Worm (Caenorhabditis elegans) whole organism, L3 larva: ENCODE measurements around the gene skpt-1.
A peak's percentile ranks its signal among the peaks of the same experiment; 100 is the strongest.

ENCODE experiments used
- R02D3.7 ChIP-seq: fragments of 150-350 bp; optimal IDR thresholded peaks from 2 replicates; lab custom pipeline; 2014; ENCODE audit warnings: missing biosample characterization, missing genetic modification characterization
- ZK546.5 ChIP-seq: sonication (generic microtip); optimal IDR thresholded peaks from 2 replicates; lab custom pipeline; 2017; ENCODE audit warnings: missing biosample characterization, missing genetic modification characterization
- ceh-28 ChIP-seq: fragments of 150-350 bp; optimal IDR thresholded peaks from 2 replicates; lab custom pipeline; 2014; ENCODE audit warnings: missing biosample characterization, missing genetic modification reagents, missing genetic modification characterization
- ceh-82 ChIP-seq: fragments of 150-350 bp; optimal IDR thresholded peaks from 2 replicates; lab custom pipeline; 2014; ENCODE audit warnings: missing biosample characterization, missing genetic modification characterization
- ceh-9 ChIP-seq: sonication (generic microtip); optimal IDR thresholded peaks from 2 replicates; lab custom pipeline; 2018; ENCODE audit warnings: missing biosample characterization, missing genetic modification characterization
- egl-27 ChIP-seq: sonication (generic microtip); optimal IDR thresholded peaks from 4 replicates; lab custom pipeline; 2017; ENCODE audit warnings: missing biosample characterization, missing genetic modification reagents, missing genetic modification characterization
- egl-5 ChIP-seq: fragments of 150-350 bp; optimal IDR thresholded peaks from 2 replicates; lab custom pipeline; 2017; ENCODE audit warnings: missing biosample characterization, missing genetic modification reagents, missing genetic modification characterization, inconsistent platforms
- elt-1 ChIP-seq: fragments of 150-350 bp; optimal IDR thresholded peaks from 2 replicates; lab custom pipeline; 2014; ENCODE audit warnings: missing biosample characterization, missing genetic modification characterization
- elt-2 ChIP-seq: sonication (generic microtip); optimal IDR thresholded peaks from 2 replicates; lab custom pipeline; 2016; ENCODE audit warnings: missing genetic modification reagents, mild to moderate bottlenecking, missing genetic modification characterization, missing compliant biosample characterization
- elt-3 ChIP-seq, 3 experiments: fragments of 150-350 bp in 1 of 3; sonication (generic microtip) in 2 of 3; optimal IDR thresholded peaks; 2 replicates in 2 of 3; 4 replicates in 1 of 3; lab custom pipeline; 2014 to 2017; ENCODE audit warnings: missing biosample characterization in 3 of 3, missing genetic modification characterization in 3 of 3
- eor-1 ChIP-seq, 2 experiments: fragments of 150-350 bp; optimal IDR thresholded peaks; 2 replicates each; lab custom pipeline; 2014 to 2018; ENCODE audit warnings: missing biosample characterization in 2 of 2, missing genetic modification characterization in 2 of 2
- fkh-10 ChIP-seq: sonication (generic microtip); optimal IDR thresholded peaks from 2 replicates; lab custom pipeline; 2017; ENCODE audit warnings: missing biosample characterization, missing genetic modification reagents, missing genetic modification characterization
- fkh-2 ChIP-seq: fragments of 150-350 bp; optimal IDR thresholded peaks from 2 replicates; lab custom pipeline; 2014; ENCODE audit warnings: missing biosample characterization, missing genetic modification reagents, missing genetic modification characterization
- lin-15B ChIP-seq: fragments of 150-350 bp; optimal IDR thresholded peaks from 2 replicates; lab custom pipeline; 2014; ENCODE audit warnings: missing biosample characterization, missing genetic modification characterization
- lsy-12 ChIP-seq: sonication (generic microtip); optimal IDR thresholded peaks from 2 replicates; lab custom pipeline; 2016; ENCODE audit warnings: mild to moderate bottlenecking, missing genetic modification characterization, missing compliant biosample characterization
- mdl-1 ChIP-seq: fragments of 150-350 bp; optimal IDR thresholded peaks from 2 replicates; lab custom pipeline; 2014; ENCODE audit warnings: missing biosample characterization, missing genetic modification characterization
- mml-1 ChIP-seq: fragments of 150-350 bp; sonication (generic microtip); optimal IDR thresholded peaks from 3 replicates; lab custom pipeline; 2014; ENCODE audit warnings: missing biosample characterization, missing genetic modification characterization
- nfya-1 ChIP-seq: sonication (generic microtip); optimal IDR thresholded peaks from 2 replicates; lab custom pipeline; 2017; ENCODE audit warnings: missing genetic modification characterization, mild to moderate bottlenecking, missing compliant biosample characterization, antibody characterized with exemption, moderate library complexity; ENCODE audit not compliant: insufficient read depth
- nhr-12 ChIP-seq: fragments of 150-350 bp; optimal IDR thresholded peaks from 2 replicates; lab custom pipeline; 2014; ENCODE audit warnings: missing biosample characterization, missing genetic modification characterization
- nhr-23 ChIP-seq: fragments of 150-350 bp; optimal IDR thresholded peaks from 2 replicates; lab custom pipeline; 2014; ENCODE audit warnings: missing biosample characterization, missing genetic modification reagents, missing genetic modification characterization
- nhr-237 ChIP-seq: fragments of 150-350 bp; optimal IDR thresholded peaks from 2 replicates; lab custom pipeline; 2014; ENCODE audit warnings: missing biosample characterization, missing genetic modification characterization
- nhr-25 ChIP-seq: sonication (generic microtip); optimal IDR thresholded peaks from 2 replicates; lab custom pipeline; 2017; ENCODE audit warnings: missing biosample characterization, missing genetic modification characterization
- nhr-43 ChIP-seq: sonication (generic microtip); optimal IDR thresholded peaks from 2 replicates; lab custom pipeline; 2016; ENCODE audit warnings: mild to moderate bottlenecking, missing genetic modification characterization, missing compliant biosample characterization; ENCODE audit not compliant: poor library complexity, severe bottlenecking
- nhr-67 ChIP-seq: fragments of 150-350 bp; optimal IDR thresholded peaks from 2 replicates; lab custom pipeline; 2014; ENCODE audit warnings: missing biosample characterization, missing genetic modification characterization
- snpc-4 ChIP-seq: fragments of 150-350 bp; optimal IDR thresholded peaks from 2 replicates; lab custom pipeline; 2014; ENCODE audit warnings: missing biosample characterization, missing genetic modification characterization
- tbx-2 ChIP-seq: sonication (generic microtip); optimal IDR thresholded peaks from 2 replicates; lab custom pipeline; 2016; ENCODE audit warnings: mild to moderate bottlenecking, missing genetic modification characterization, missing compliant biosample characterization
- zag-1 ChIP-seq: fragments of 150-350 bp; optimal IDR thresholded peaks from 2 replicates; lab custom pipeline; 2014; ENCODE audit warnings: missing biosample characterization, missing genetic modification characterization
- ztf-11 ChIP-seq: fragments of 150-350 bp; optimal IDR thresholded peaks from 2 replicates; lab custom pipeline; 2014; ENCODE audit warnings: missing biosample characterization, missing genetic modification characterization

The skpt-1 gene

ce11 chrIII:5486345-5486744, 38.1 kb upstream of the skpt-1 start:
- peak; percentile 54 for TF ChIP-seq nfya-1 (tag; lab: Kevin White, UChicago)
- no peak for TF ChIP-seq eor-1 (tag; optimal IDR thresholded peaks at IDR 0.05; lab: Kevin White, UChicago)

DNA sequence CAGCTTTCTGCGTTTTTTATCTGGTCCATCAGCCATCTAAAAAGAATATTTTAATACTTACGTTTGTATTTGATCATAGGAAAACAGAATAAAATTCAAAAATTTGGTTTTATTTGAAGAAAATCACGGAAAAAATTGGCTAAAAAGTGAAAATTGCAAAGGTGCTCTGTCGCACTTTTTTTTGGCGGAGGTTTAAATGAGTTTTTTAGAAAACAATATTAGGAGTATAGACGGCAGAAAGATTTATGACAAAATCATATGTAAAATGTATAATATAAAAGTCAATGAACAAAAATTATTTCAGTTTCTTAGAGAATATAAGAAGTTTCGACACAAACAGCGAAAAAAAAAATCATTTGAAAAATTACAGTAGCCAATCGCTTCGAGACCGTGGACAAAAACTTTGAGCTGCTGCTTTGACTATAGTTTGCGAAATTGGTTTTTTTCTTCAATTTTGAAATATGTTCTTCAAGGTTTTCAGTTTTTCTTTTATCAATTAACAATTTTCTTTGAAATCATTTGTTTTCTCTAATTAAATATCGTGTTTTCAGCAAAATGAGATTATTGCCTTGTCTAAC, 35.6 kb upstream of the skpt-1 start, which contains the start of the genes R02F2.7 and R02F2.4:
Gene R02F2.7, minus strand, starts transcription at position 36 of the 578 bp plus-strand sequence.
Gene R02F2.4, plus strand, starts transcription at position 552 of the 578 bp plus-strand sequence.
- peak; percentile 12 for TF ChIP-seq lin-15B (tag; lab: Kevin White, UChicago)
- peak; percentile 2 for TF ChIP-seq nfya-1 (tag; lab: Kevin White, UChicago)
- TF ChIP-seq lsy-12 (tag; lab: Kevin White, UChicago), result no peak
- no peak for TF ChIP-seq fkh-2
- TF ChIP-seq R02D3.7 (tag; lab: Kevin White, UChicago), result no peak
- no peak for TF ChIP-seq elt-1 (tag; lab: Kevin White, UChicago)
- TF ChIP-seq nhr-237 (tag; lab: Kevin White, UChicago), result no peak
- TF ChIP-seq ceh-28, result no peak
- no peak for TF ChIP-seq mdl-1
- no peak for TF ChIP-seq snpc-4 (tag; lab: Kevin White, UChicago)
- TF ChIP-seq nhr-67, result no peak
- no peak for TF ChIP-seq nhr-25
- TF ChIP-seq zag-1 (tag; lab: Kevin White, UChicago), result no peak
- TF ChIP-seq mml-1, result no peak
- TF ChIP-seq nhr-23 (tag; lab: Kevin White, UChicago), result peak; percentile 23
- no peak for TF ChIP-seq tbx-2

DNA sequence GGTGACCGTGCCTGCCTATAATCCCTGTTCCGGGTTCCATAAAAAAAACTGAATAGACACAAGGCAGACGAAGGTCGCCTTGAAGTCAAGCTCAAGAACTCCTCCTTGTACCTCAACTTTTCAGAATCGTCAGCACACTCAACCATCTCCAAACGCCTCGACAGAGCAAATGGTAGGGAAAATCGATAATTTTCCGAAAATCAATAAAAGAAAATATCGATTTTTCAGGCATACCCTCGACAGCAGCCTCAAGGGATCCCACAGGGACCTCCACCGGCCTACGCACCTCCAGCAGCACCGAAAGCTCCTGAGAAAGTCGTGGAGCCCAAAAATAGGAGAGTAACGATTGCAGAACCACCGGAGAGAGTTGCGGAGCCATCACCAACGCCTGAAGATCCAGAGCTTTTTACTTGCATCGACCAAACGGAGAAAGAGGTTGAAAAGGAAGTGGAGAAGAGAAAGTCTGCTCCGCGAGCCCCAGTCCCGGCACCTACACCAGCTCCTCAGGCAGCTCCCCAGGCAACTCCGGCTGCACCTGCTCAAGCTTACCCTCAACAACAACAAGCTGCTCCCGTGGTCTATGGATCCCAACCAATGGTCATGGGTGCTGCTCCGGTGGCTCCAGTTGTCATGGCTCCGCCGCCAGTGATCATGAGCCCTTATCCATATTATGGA, 31.4 kb upstream of the skpt-1 start:
- TF ChIP-seq zag-1 (tag; lab: Kevin White, UChicago), result no peak
- peak; percentile 51 for TF ChIP-seq ceh-28
- TF ChIP-seq, all 47 proteins: peak for 1

ce11 chrIII:5478824-5479368, 30.7 kb upstream of the skpt-1 start, which contains the start of the genes R02F2.6 and R02F2.5:
Gene R02F2.6, minus strand, starts transcription at chrIII:5478924.
Gene R02F2.5, plus strand, starts transcription at chrIII:5479318.
- TF ChIP-seq egl-5 (no peak), ceh-28 (no peak), mml-1 (no peak)

DNA sequence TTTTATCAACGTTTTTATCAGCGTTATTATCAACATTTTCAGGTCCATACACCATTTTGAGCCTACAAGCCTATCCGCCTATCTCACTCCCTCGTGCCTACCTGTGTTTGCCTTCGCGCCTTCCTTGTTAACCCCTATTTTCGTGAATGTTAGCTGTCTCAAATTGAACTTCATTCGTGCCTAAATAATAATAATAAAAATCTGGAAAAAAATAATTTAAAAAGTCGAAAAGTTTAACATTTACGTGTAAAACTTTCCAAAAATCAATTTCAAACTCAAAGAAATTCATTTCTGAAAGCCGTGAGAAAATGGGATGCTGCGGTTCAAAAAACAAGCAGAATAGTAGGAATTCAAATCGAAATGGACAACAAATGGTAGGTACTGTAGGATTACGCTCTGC, 29.8 kb upstream of the skpt-1 start, which contains the start of gene R02F2.10:
Gene R02F2.10, plus strand, starts transcription at position 301 of the 400 bp plus-strand sequence.
- TF ChIP-seq egl-27 (no peak), nhr-12 (tag; lab: Kevin White, UChicago) (no peak), ztf-11 (tag; lab: Kevin White, UChicago) (no peak), elt-2 (tag; lab: Kevin White, UChicago) (no peak), ceh-82 (tag; lab: Kevin White, UChicago) (no peak), lin-15B (tag; lab: Kevin White, UChicago) (no peak), fkh-10 (no peak), elt-3 (tag; optimal IDR thresholded peaks at IDR 0.05; lab: Kevin White, UChicago) (no peak), ZK546.5 (no peak)

DNA sequence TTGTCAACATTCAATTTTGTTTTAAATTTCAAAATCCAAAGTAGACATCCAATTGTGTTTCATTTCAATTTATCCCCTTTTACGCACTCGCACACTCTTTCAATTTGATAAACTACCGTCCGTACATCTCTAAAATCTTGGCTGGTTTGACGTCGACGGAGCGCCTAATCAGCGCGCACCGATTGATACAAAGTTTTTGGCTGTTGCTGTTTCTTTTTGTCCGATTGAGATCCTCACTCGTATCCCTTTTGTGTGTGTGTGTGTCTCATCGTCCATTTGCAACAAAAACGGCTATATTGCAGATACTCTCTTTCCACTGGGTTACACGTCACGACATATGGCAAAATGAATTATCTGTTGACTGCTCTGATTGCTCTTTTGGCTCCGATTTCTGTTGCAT, 26.0 kb upstream of the skpt-1 start, which contains the start of gene lon-1:
Gene lon-1, plus strand, starts transcription at position 301 of the 400 bp plus-strand sequence.
- no peak for TF ChIP-seq elt-3 (tag; optimal IDR thresholded peaks at IDR 0.05; lab: Kevin White, UChicago)
- no peak for TF ChIP-seq snpc-4 (tag; lab: Kevin White, UChicago)
- TF ChIP-seq nhr-23 (tag; lab: Kevin White, UChicago), result peak; percentile 15

ce11 chrIII:5472693-5473092, 24.5 kb upstream of the skpt-1 start:
- TF ChIP-seq nhr-23 (tag; lab: Kevin White, UChicago) (peak; percentile 82), nhr-43 (tag; lab: Kevin White, UChicago) (peak; percentile 56), nfya-1 (tag; lab: Kevin White, UChicago) (peak; percentile 48), ceh-9 (tag; lab: Kevin White, UChicago) (no peak)
